Worm (Caenorhabditis elegans) whole organism, young adult: Measurements from ENCODE around the gene anmt-1.

Experiments used
- B0336.3 ChIP-seq: fragments of 200-800 bp; sonication (Bioruptor generic); IDR thresholded peaks from 2 replicates; pipeline ENCODE4 v1.3.6; 2022; ENCODE audit warnings: missing genetic modification characterization, missing compliant biosample characterization
- F10E7.11 ChIP-seq: sonication (generic microtip); optimal IDR thresholded peaks from 2 replicates; lab custom pipeline; 2017; ENCODE audit warnings: mild to moderate bottlenecking, missing genetic modification characterization, moderate library complexity, missing compliant biosample characterization
- F22D6.2 ChIP-seq: sonication (generic microtip); optimal IDR thresholded peaks from 2 replicates; lab custom pipeline; 2016; ENCODE audit warnings: mild to moderate bottlenecking, missing genetic modification characterization, missing compliant biosample characterization
- T07F8.4 ChIP-seq: sonication (generic microtip); optimal IDR thresholded peaks from 2 replicates; lab custom pipeline; 2016; ENCODE audit warnings: mild to moderate bottlenecking, missing genetic modification characterization, moderate library complexity, missing compliant biosample characterization
- Y53F4B.3 ChIP-seq: fragments of 200-800 bp; sonication (Bioruptor generic); IDR thresholded peaks from 2 replicates; pipeline ENCODE4 v1.3.6; 2022; ENCODE audit warnings: missing genetic modification reagents, missing genetic modification characterization, missing compliant biosample characterization
- Y56A3A.18 ChIP-seq: fragments of 200-800 bp; sonication (Bioruptor generic); IDR thresholded peaks from 2 replicates; pipeline ENCODE4 v1.3.6; 2022; ENCODE audit warnings: missing genetic modification reagents, missing genetic modification characterization, missing compliant biosample characterization
- Y67H2A.10 ChIP-seq: fragments of 200-800 bp; sonication (Bioruptor generic); conservative IDR thresholded peaks from 2 replicates; pipeline ENCODE4 v1.3.6; 2022; ENCODE audit warnings: missing genetic modification reagents, missing genetic modification characterization, missing compliant biosample characterization
- Y95B8A.8 ChIP-seq: fragments of 200-800 bp; sonication (Bioruptor generic); IDR thresholded peaks from 2 replicates; pipeline ENCODE4 v1.3.6; 2022; ENCODE audit warnings: missing genetic modification reagents, missing genetic modification characterization, missing compliant biosample characterization
- ZK185.1 ChIP-seq: sonication (generic microtip); optimal IDR thresholded peaks from 2 replicates; lab custom pipeline; 2016; ENCODE audit warnings: mild to moderate bottlenecking, missing genetic modification characterization, missing compliant biosample characterization; ENCODE audit not compliant: poor library complexity, severe bottlenecking
- aptf-3 ChIP-seq: fragments of 200-800 bp; sonication (Bioruptor generic); IDR thresholded peaks from 2 replicates; pipeline ENCODE4 v1.3.6; 2022; ENCODE audit warnings: missing genetic modification characterization, missing compliant biosample characterization
- attf-5 ChIP-seq: fragments of 200-800 bp; sonication (Bioruptor generic); optimal IDR thresholded peaks from 2 replicates; lab custom pipeline; 2018; ENCODE audit warnings: mild to moderate bottlenecking, missing genetic modification characterization, missing compliant biosample characterization
- bed-1 ChIP-seq: fragments of 200-800 bp; sonication (Bioruptor generic); IDR thresholded peaks from 2 replicates; pipeline ENCODE4 v1.3.6; 2022; ENCODE audit warnings: missing genetic modification reagents, missing genetic modification characterization, missing compliant biosample characterization
- ceh-27 ChIP-seq: fragments of 200-800 bp; sonication (Bioruptor generic); optimal IDR thresholded peaks from 2 replicates; lab custom pipeline; 2018; ENCODE audit warnings: mild to moderate bottlenecking, missing genetic modification characterization, moderate library complexity, missing compliant biosample characterization
- ceh-58 ChIP-seq: fragments of 200-800 bp; sonication (Bioruptor generic); IDR thresholded peaks from 2 replicates; pipeline ENCODE4 v1.3.6; 2022; ENCODE audit warnings: missing genetic modification characterization, missing compliant biosample characterization
- dpl-1 ChIP-seq: fragments of 150-350 bp; optimal IDR thresholded peaks from 2 replicates; lab custom pipeline; 2014; ENCODE audit warnings: missing biosample characterization, missing genetic modification reagents, missing genetic modification characterization
- efl-1 ChIP-seq: fragments of 150-350 bp; optimal IDR thresholded peaks from 2 replicates; lab custom pipeline; 2014; ENCODE audit warnings: missing biosample characterization, missing genetic modification reagents, missing genetic modification characterization
- egrh-3 ChIP-seq: fragments of 200-800 bp; sonication (Bioruptor generic); IDR thresholded peaks from 2 replicates; pipeline ENCODE4 v1.3.6; 2022; ENCODE audit warnings: missing genetic modification reagents, missing genetic modification characterization, missing compliant biosample characterization
- ekl-4 ChIP-seq: fragments of 200-800 bp; sonication (Bioruptor generic); IDR thresholded peaks from 2 replicates; pipeline ENCODE4 v1.3.6; 2022; ENCODE audit warnings: missing genetic modification reagents, missing genetic modification characterization, missing compliant biosample characterization
- gei-17 ChIP-seq: fragments of 200-800 bp; sonication (Bioruptor generic); optimal IDR thresholded peaks from 2 replicates; lab custom pipeline; 2018; ENCODE audit warnings: mild to moderate bottlenecking, missing genetic modification characterization, missing compliant biosample characterization
- him-1 ChIP-seq: sonication (generic microtip); optimal IDR thresholded peaks from 2 replicates; lab custom pipeline; 2016; ENCODE audit warnings: missing genotype, missing genetic modification reagents, missing genetic modification characterization, missing compliant biosample characterization
- hlh-12 ChIP-seq: sonication (generic microtip); optimal IDR thresholded peaks from 2 replicates; lab custom pipeline; 2016; ENCODE audit warnings: missing genetic modification characterization, missing compliant biosample characterization
- lin-35 ChIP-seq, 3 experiments: fragments of 150-350 bp in 2 of 3; sonication (generic microtip) in 1 of 3; optimal IDR thresholded peaks; 2 replicates each; lab custom pipeline; 2014 to 2018; ENCODE audit warnings: missing biosample characterization in 3 of 3, missing genetic modification characterization in 3 of 3, missing genetic modification reagents in 3 of 3
- lin-40 ChIP-seq: sonication (generic microtip); optimal IDR thresholded peaks from 2 replicates; lab custom pipeline; 2016; ENCODE audit warnings: missing genetic modification characterization, mild to moderate bottlenecking, missing compliant biosample characterization, missing genotype, missing genetic modification reagents
- lin-54 ChIP-seq: fragments of 200-800 bp; sonication (Bioruptor generic); optimal IDR thresholded peaks from 2 replicates; lab custom pipeline; 2018; ENCODE audit warnings: mild to moderate bottlenecking, missing genetic modification characterization, missing compliant biosample characterization
- madf-6 ChIP-seq: fragments of 200-800 bp; sonication (Bioruptor generic); IDR thresholded peaks from 2 replicates; pipeline ENCODE4 v1.3.6; 2022; ENCODE audit warnings: missing genetic modification reagents, missing genetic modification characterization, missing compliant biosample characterization
- mcd-1 ChIP-seq: fragments of 200-800 bp; sonication (Bioruptor generic); IDR thresholded peaks from 2 replicates; pipeline ENCODE4 v1.3.6; 2022; ENCODE audit warnings: missing genetic modification reagents, missing genetic modification characterization, missing compliant biosample characterization
- nfya-2 ChIP-seq: fragments of 200-800 bp; sonication (Bioruptor generic); IDR thresholded peaks from 2 replicates; pipeline ENCODE4 v1.3.6; 2022; ENCODE audit warnings: missing genetic modification reagents, missing genetic modification characterization, missing compliant biosample characterization
- nfyb-1 ChIP-seq: fragments of 200-800 bp; sonication (Bioruptor generic); IDR thresholded peaks from 2 replicates; pipeline ENCODE4 v1.3.6; 2022; ENCODE audit warnings: missing genetic modification reagents, missing genetic modification characterization, missing compliant biosample characterization
- rcor-1 ChIP-seq: fragments of 200-800 bp; sonication (Bioruptor generic); IDR thresholded peaks from 2 replicates; pipeline ENCODE4 v1.3.6; 2022; ENCODE audit warnings: missing genetic modification reagents, missing genetic modification characterization, missing compliant biosample characterization
- snpc-4 ChIP-seq, 5 experiments: fragments of 150-350 bp in 1 of 5; sonication (generic microtip) in 4 of 5; optimal IDR thresholded peaks; 2 replicates each; lab custom pipeline; 2014 to 2018; ENCODE audit warnings: missing genetic modification characterization in 5 of 5, missing biosample characterization in 3 of 5, antibody characterized with exemption in 2 of 5, mild to moderate bottlenecking in 2 of 5, missing compliant biosample characterization in 2 of 5, missing genotype in 2 of 5, moderate library complexity in 2 of 5, missing genetic modification reagents in 1 of 5
- tbx-9 ChIP-seq: sonication (generic microtip); optimal IDR thresholded peaks from 2 replicates; lab custom pipeline; 2016; ENCODE audit warnings: borderline replicate concordance, missing genetic modification characterization, inconsistent platforms, missing compliant biosample characterization
- unc-130 ChIP-seq: sonication (generic microtip); optimal IDR thresholded peaks from 2 replicates; lab custom pipeline; 2016; ENCODE audit warnings: missing genetic modification reagents, missing genetic modification characterization, missing compliant biosample characterization
- ztf-22 ChIP-seq: fragments of 200-800 bp; sonication (Bioruptor generic); optimal IDR thresholded peaks from 2 replicates; lab custom pipeline; 2018; ENCODE audit warnings: mild to moderate bottlenecking, missing genetic modification characterization, moderate library complexity, missing compliant biosample characterization
- ztf-26 ChIP-seq: sonication (generic microtip); optimal IDR thresholded peaks from 2 replicates; lab custom pipeline; 2017; ENCODE audit warnings: missing genetic modification characterization, missing compliant biosample characterization
- ztf-28 ChIP-seq: fragments of 200-800 bp; sonication (Bioruptor generic); IDR thresholded peaks from 2 replicates; pipeline ENCODE4 v1.3.6; 2022; ENCODE audit warnings: missing genetic modification reagents, missing genetic modification characterization, missing compliant biosample characterization

Gene anmt-1

DNA sequence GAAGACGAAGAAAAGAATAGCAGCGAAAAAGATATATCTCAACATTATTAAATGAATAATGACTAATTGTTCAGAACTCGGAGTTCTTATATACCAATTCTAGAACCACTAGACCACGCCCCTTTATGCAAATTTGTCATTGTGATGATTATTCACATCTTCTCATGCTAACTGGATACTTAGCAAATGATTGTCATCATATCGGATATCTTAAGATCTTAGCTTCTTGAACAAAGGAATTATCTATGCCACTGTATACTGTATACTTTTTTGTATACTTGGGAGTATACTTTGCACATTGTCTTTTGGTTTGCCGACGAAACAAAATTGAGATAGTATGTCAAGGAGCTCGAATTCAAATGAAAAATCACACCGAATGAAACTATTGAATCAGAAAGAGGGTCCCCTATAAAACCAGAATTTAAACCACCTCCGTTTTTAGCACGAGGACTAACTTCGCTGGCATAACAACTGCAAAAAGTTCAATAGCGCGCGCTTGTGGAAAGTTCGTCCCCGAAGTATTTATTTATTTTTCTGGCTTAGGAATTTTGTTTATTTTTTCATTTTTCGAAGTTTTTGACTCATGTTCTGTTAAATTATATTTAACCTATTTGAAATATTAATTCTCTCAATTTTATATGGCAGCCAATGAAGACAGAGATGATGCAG is 15.8 kb downstream of the anmt-1 start, which contains the start of the genes sdz-1 and vps-33.1:
Gene sdz-1, minus strand, starts transcription at position 51 of the 669 bp plus-strand sequence.
Gene vps-33.1, plus strand, starts transcription at position 639 of the 669 bp plus-strand sequence.
- TF ChIP-seq lin-40 (tag; lab: Kevin White, UChicago), result no peak
- TF ChIP-seq madf-6 (GFP tag; lab: Robert Waterston, UW), result 0 out of 2 replicates have a peak, but pooled peaks have one; percentile 9
- no peak for TF ChIP-seq lin-35 (GFP tag; optimal IDR thresholded peaks at IDR 0.05; lab: Kevin White, UChicago)
- peak; percentile 36 for TF ChIP-seq dpl-1 (GFP tag; lab: Kevin White, UChicago)
- peak; percentile 60 for TF ChIP-seq mcd-1
- peak; percentile 57 for TF ChIP-seq ceh-27
- peak; percentile 41 for TF ChIP-seq efl-1 (GFP tag; lab: Kevin White, UChicago)
- peak; percentile 35 for TF ChIP-seq lin-54 (GFP tag; lab: Kevin White, UChicago)
- TF ChIP-seq ZK185.1 (tag; lab: Kevin White, UChicago), result peak; percentile 31

DNA sequence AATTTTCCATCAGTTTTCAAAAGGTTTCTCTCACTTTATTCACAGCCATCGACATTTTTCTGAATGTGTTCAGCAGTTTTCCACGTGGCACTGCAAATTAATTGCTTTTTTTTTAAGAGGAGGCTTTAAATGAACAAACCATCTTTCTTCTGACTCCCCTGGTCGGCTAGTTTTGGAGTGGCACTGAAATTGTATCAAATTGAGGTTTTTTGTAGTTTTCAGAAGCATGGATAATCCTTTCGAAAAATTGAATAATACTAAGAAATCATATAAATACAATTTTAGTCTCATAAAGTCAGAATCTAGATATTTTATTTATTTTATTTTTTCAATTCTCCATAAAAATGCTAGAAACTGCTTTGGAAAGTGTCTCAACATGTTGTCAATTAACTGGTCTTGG is 20.2 kb downstream of the anmt-1 start, which contains the start of gene B0303.16:
Gene B0303.16, plus strand, starts transcription at position 301 of the 400 bp plus-strand sequence.
- TF ChIP-seq ztf-28 (GFP tag; lab: Robert Waterston, UW), result no peak

DNA sequence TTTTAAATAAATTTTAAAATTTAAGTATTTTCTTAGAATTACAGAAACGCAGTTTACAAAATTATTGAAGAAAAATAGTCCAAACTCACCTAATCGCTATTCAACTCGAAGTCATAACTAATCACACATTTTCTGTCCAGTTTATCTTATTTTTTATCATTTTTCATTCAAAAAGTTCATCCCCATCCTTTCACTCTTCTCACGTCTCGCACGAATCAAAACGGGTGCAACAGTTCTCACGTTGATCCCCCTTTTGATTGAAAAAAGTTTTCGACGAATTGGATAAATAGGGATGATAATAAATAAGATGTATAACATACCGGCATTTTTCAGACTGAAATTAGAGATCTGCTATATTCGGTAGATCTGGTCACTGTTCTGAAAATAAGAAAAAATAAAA is 25.1 kb downstream of the anmt-1 start:
- TF ChIP-seq nfyb-1 (GFP tag; lab: Robert Waterston, UW) (no peak), ztf-22 (GFP tag; lab: Kevin White, UChicago) (no peak), ztf-28 (GFP tag; lab: Robert Waterston, UW) (no peak), F22D6.2 (tag; lab: Kevin White, UChicago) (no peak)

DNA sequence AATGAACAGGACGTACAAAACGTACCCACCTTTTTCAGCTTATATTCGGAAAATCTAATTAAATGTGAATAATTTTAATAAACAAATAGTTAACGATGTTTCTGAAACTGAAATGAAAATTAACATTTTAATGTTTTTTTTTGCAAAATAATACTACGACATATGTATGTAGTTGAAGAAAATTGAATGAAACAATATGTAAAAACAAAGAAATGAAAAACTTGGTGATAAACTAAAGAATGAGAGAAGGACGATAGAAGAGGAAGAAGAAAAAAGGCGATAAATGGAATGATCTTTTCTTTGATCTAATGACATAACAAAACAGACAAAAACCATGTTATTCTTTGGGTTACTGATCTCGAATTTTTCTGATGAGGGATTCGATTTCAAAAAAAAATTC is 25.7 kb downstream of the anmt-1 start, which contains the start of gene B0303.11:
Gene B0303.11, minus strand, starts transcription at position 101 of the 400 bp plus-strand sequence.
- no peak for TF ChIP-seq Y95B8A.8 (GFP tag; lab: Robert Waterston, UW)
- TF ChIP-seq ztf-22 (GFP tag; lab: Kevin White, UChicago), result no peak
- no peak for TF ChIP-seq him-1 (tag; lab: Kevin White, UChicago)
- TF ChIP-seq Y67H2A.10 (GFP tag; lab: Robert Waterston, UW), result no peak
- TF ChIP-seq Y56A3A.18, result no peak
- TF ChIP-seq unc-130 (GFP tag; lab: Kevin White, UChicago), result no peak
- TF ChIP-seq ztf-26, result no peak
- TF ChIP-seq ekl-4, result no peak
- TF ChIP-seq lin-40 (tag; lab: Kevin White, UChicago), result no peak
- TF ChIP-seq B0336.3 (GFP tag; lab: Robert Waterston, UW), result no peak
- TF ChIP-seq ceh-58, result no peak
- TF ChIP-seq bed-1 (GFP tag; lab: Robert Waterston, UW), result no peak

DNA sequence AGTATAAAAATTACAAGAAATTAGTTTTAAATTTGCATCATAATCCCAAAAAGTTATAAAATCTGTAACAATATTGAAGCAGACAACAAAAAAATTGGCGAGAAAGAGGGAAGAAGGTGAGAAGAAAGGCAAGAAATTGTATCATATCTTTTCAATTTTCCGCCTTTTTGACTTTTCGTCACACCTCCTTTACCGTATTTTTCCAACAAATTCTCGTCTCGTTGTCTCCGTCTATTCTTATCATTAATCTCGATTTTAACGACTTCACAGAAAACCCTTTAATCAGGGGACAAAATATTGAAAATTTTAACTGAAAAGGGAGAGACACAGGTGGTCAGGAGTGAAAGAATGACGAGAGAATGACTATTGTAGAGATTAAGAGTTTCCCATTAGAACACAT is 28.4 kb downstream of the anmt-1 start:
- TF ChIP-seq Y95B8A.8 (GFP tag; lab: Robert Waterston, UW) (no peak), attf-5 (GFP tag; lab: Kevin White, UChicago) (no peak), nfya-2 (no peak), hlh-12 (tag; lab: Kevin White, UChicago) (no peak), rcor-1 (GFP tag; lab: Robert Waterston, UW) (no peak), aptf-3 (GFP tag; lab: Robert Waterston, UW) (no peak), egrh-3 (GFP tag; lab: Robert Waterston, UW) (no peak), Y67H2A.10 (GFP tag; lab: Robert Waterston, UW) (no peak), ztf-28 (GFP tag; lab: Robert Waterston, UW) (no peak), Y53F4B.3 (GFP tag; lab: Robert Waterston, UW) (no peak), T07F8.4 (tag; lab: Kevin White, UChicago) (no peak), B0336.3 (GFP tag; lab: Robert Waterston, UW) (no peak), snpc-4 (GFP tag; optimal IDR thresholded peaks at IDR 0.05; lab: Kevin White, UChicago) (no peak), snpc-4 (tag; optimal IDR thresholded peaks at IDR 0.05; lab: Kevin White, UChicago) (no peak), gei-17 (GFP tag; lab: Kevin White, UChicago) (no peak), tbx-9 (tag; lab: Kevin White, UChicago) (no peak), F10E7.11 (tag; lab: Kevin White, UChicago) (no peak)
